Worm (Caenorhabditis elegans): Measurements from ENCODE around the gene ckr-2.

- TF ChIP-seq unc-62 (GFP tag; optimal IDR thresholded peaks at IDR 0.05) (no peak), pha-4 (tag; optimal IDR thresholded peaks at IDR 0.05) (no peak), lin-39 (tag; optimal IDR thresholded peaks at IDR 0.05) (no peak)
Measured at ce11 chrIII:1997569-1997968, 23.8 kb downstream of the ckr-2 start, which contains the start of gene lgc-42.

Measured in whole organism, L3 larva.